Fruit fly (Drosophila melanogaster): ENCODE data around the gene CG14990.

The CG14990 gene

dm6 chr3L:4108844-4109494 lies 16.0 kb downstream of the CG14990 start (continued):
- TF ChIP-seq BEAF-32 (GFP tag; optimal IDR thresholded peaks at IDR 0.05) (no peak), cad (GFP tag; optimal IDR thresholded peaks at IDR 0.05) (no peak), ewg (GFP tag; optimal IDR thresholded peaks at IDR 0.05) (peak; percentile 56), trem (tag; optimal IDR thresholded peaks at IDR 0.05) (peak; percentile 62), pho (GFP tag; optimal IDR thresholded peaks at IDR 0.05) (no peak), Hand (GFP tag; optimal IDR thresholded peaks at IDR 0.05) (peak; percentile 53), E2f2 (GFP tag; IDR thresholded peaks at IDR 0.05) (0 out of 2 replicates have a peak, but pooled peaks have one; percentile 29), CG13296 (GFP tag; optimal IDR thresholded peaks at IDR 0.05) (peak; percentile 79), phol (tag; optimal IDR thresholded peaks at IDR 0.05) (peak; percentile 81), slbo (GFP tag; IDR thresholded peaks at IDR 0.05) (peak; percentile 65), hth (optimal IDR thresholded peaks at IDR 0.05) (no peak), CG6689 (GFP tag; IDR thresholded peaks at IDR 0.05) (peak; percentile 57; the same call in 1 of the 2 replicates), CG9817 (tag; optimal IDR thresholded peaks at IDR 0.05) (peak; percentile 46), HmgZ (tag; optimal IDR thresholded peaks at IDR 0.05) (peak; percentile 58), exex (tag; optimal IDR thresholded peaks at IDR 0.05) (peak; percentile 5), B-H1 (GFP tag; IDR thresholded peaks at IDR 0.05) (0 out of 3 replicates have a peak, but pooled peaks have one; percentile 18), CG12744 (GFP tag; optimal IDR thresholded peaks at IDR 0.05) (peak; percentile 31), CG8290 (GFP tag; optimal IDR thresholded peaks at IDR 0.05) (peak; percentile 64), CG8290 (tag; optimal IDR thresholded peaks at IDR 0.05) (peak in 1 of 2 experiments; percentile 50), Doc2 (GFP tag; IDR thresholded peaks at IDR 0.05) (no peak), CG3407 (GFP tag; optimal IDR thresholded peaks at IDR 0.05) (peak; percentile 53), CG8924 (tag; optimal IDR thresholded peaks at IDR 0.05) (peak; percentile 84), oc (tag; optimal IDR thresholded peaks at IDR 0.05) (peak; percentile 41), CG12236 (GFP tag; optimal IDR thresholded peaks at IDR 0.05) (peak; percentile 36), fu2 (GFP tag; optimal IDR thresholded peaks at IDR 0.05) (no peak), sd (tag; optimal IDR thresholded peaks at IDR 0.05) (peak; percentile 81), Sry-β (GFP tag; optimal IDR thresholded peaks at IDR 0.05) (no peak), CG17568 (GFP tag; optimal IDR thresholded peaks at IDR 0.05) (peak; percentile 68), Ada2b (GFP tag; IDR thresholded peaks at IDR 0.05) (peak; percentile 55), ro (GFP tag; IDR thresholded peaks at IDR 0.05) (peak; percentile 32; the same call in 1 of the 2 replicates), CG8944 (GFP tag; optimal IDR thresholded peaks at IDR 0.05) (peak; percentile 52), CG18262 (tag; optimal IDR thresholded peaks at IDR 0.05) (peak; percentile 84), knrl (GFP tag; IDR thresholded peaks at IDR 0.05; ENCODE audit: partially characterized antibody) (no peak), Spps (tag; optimal IDR thresholded peaks at IDR 0.05) (peak; percentile 28), kni (GFP tag; optimal IDR thresholded peaks at IDR 0.05) (no peak), sqz (GFP tag; optimal IDR thresholded peaks at IDR 0.05) (peak; percentile 57), CG6765 (GFP tag; optimal IDR thresholded peaks at IDR 0.05) (peak; percentile 58), az2 (GFP tag; optimal IDR thresholded peaks at IDR 0.05) (peak; percentile 76), Dad (GFP tag; optimal IDR thresholded peaks at IDR 0.05) (peak; percentile 52), CG3847 (GFP tag; IDR thresholded peaks at IDR 0.05) (peak; percentile 57; the same call in 1 of the 2 replicates), ERR (GFP tag; optimal IDR thresholded peaks at IDR 0.05) (no peak), Dref (GFP tag; IDR thresholded peaks at IDR 0.05) (no peak), dmrt11E (tag; optimal IDR thresholded peaks at IDR 0.05) (peak; percentile 75), Scr (GFP tag; IDR thresholded peaks at IDR 0.05; ENCODE audit: partially characterized antibody) (no peak), CG10431 (GFP tag; optimal IDR thresholded peaks at IDR 0.05) (peak; percentile 50), Ets65A (GFP tag) (peak; percentile 69), CG31441 (GFP tag; IDR thresholded peaks at IDR 0.05) (peak; percentile 78), CG3726 (GFP tag; IDR thresholded peaks at IDR 0.05) (no peak), dan (GFP tag; IDR thresholded peaks at IDR 0.05) (0 out of 2 replicates have a peak, but pooled peaks have one; percentile 17), hbn (GFP tag; IDR thresholded peaks at IDR 0.05; ENCODE audit: partially characterized antibody) (no peak)

Measured in whole organism, embryonic.